Worm (Caenorhabditis elegans) whole organism, L2 larva: ENCODE measurements around the gene clec-80.

Experiments used
- ZK546.5 ChIP-seq: sonication (generic microtip); optimal IDR thresholded peaks from 2 replicates; lab custom pipeline; 2017; ENCODE audit warnings: missing biosample characterization, missing genetic modification characterization
- ama-1 ChIP-seq: fragments of 150-350 bp; optimal IDR thresholded peaks from 2 replicates; lab custom pipeline; 2018; ENCODE audit warnings: inconsistent platforms
- blmp-1 ChIP-seq: sonication (generic microtip); optimal IDR thresholded peaks from 2 replicates; lab custom pipeline; 2017; ENCODE audit warnings: missing genetic modification characterization, mild to moderate bottlenecking, missing compliant biosample characterization, antibody characterized with exemption, moderate library complexity; ENCODE audit not compliant: insufficient read depth
- egl-27 ChIP-seq: sonication (generic microtip); optimal IDR thresholded peaks from 3 replicates; lab custom pipeline; 2017; ENCODE audit warnings: missing biosample characterization, missing genetic modification reagents, missing genetic modification characterization
- elt-3 ChIP-seq: sonication (generic microtip); optimal IDR thresholded peaks from 2 replicates; lab custom pipeline; 2017; ENCODE audit warnings: missing biosample characterization, missing genetic modification characterization
- lin-13 ChIP-seq: fragments of 150-350 bp; optimal IDR thresholded peaks from 2 replicates; lab custom pipeline; 2014; ENCODE audit warnings: missing biosample characterization, missing genetic modification reagents, missing genetic modification characterization
- lin-39 ChIP-seq: fragments of 150-350 bp; optimal IDR thresholded peaks from 2 replicates; lab custom pipeline; 2014; ENCODE audit warnings: missing biosample characterization, missing genetic modification reagents, missing genetic modification characterization
- mdl-1 ChIP-seq, 2 experiments: fragments of 150-350 bp in 1 of 2; sonication (generic microtip) in 1 of 2; optimal IDR thresholded peaks; 2 replicates each; lab custom pipeline; 2017; ENCODE audit warnings: missing biosample characterization in 2 of 2, missing genetic modification characterization in 2 of 2
- nhr-237 ChIP-seq: fragments of 150-350 bp; optimal IDR thresholded peaks from 2 replicates; lab custom pipeline; 2014; ENCODE audit warnings: missing biosample characterization, missing genetic modification characterization
- skn-1 ChIP-seq: sonication (generic microtip); optimal IDR thresholded peaks from 2 replicates; lab custom pipeline; 2017; ENCODE audit warnings: missing biosample characterization, missing genetic modification characterization
- unc-55 ChIP-seq: fragments of 150-350 bp; sonication (generic microtip); optimal IDR thresholded peaks from 3 replicates; lab custom pipeline; 2014; ENCODE audit warnings: missing biosample characterization, missing genetic modification reagents, missing genetic modification characterization
- unc-62 ChIP-seq: fragments of 150-350 bp; optimal IDR thresholded peaks from 2 replicates; lab custom pipeline; 2014; ENCODE audit warnings: missing biosample characterization, missing genetic modification reagents, missing genetic modification characterization
- zag-1 ChIP-seq: fragments of 150-350 bp; optimal IDR thresholded peaks from 2 replicates; lab custom pipeline; 2014; ENCODE audit warnings: missing biosample characterization, missing genetic modification characterization
- ztf-11 ChIP-seq: sonication (generic microtip); optimal IDR thresholded peaks from 2 replicates; lab custom pipeline; 2017; ENCODE audit warnings: missing biosample characterization, missing genetic modification characterization

ce11 chrIV:2774500-2774899 is 49.0 kb upstream of the clec-80 start:
- TF ChIP-seq ztf-11 (tag; lab: Kevin White, UChicago) (no peak), blmp-1 (tag; lab: Kevin White, UChicago) (peak; percentile 23), mdl-1 (tag; optimal IDR thresholded peaks at IDR 0.05; lab: Kevin White, UChicago) (peak in 1 of 2 experiments; percentile 34), nhr-237 (tag; lab: Kevin White, UChicago) (no peak), unc-62 (no peak), egl-27 (tag; lab: Kevin White, UChicago) (peak; percentile 36), ama-1 (peak; percentile 84), skn-1 (tag; lab: Kevin White, UChicago) (no peak), ZK546.5 (tag; lab: Kevin White, UChicago) (no peak), lin-39 (no peak), elt-3 (tag; lab: Kevin White, UChicago) (no peak), lin-13 (peak; percentile 79), unc-55 (GFP tag; lab: Kevin White, UChicago) (peak; percentile 19), zag-1 (tag; lab: Kevin White, UChicago) (no peak)
